Worm (Caenorhabditis elegans) whole organism, L1 larva: ENCODE data around the gene xbx-1.

Experiments
- aly-2 ChIP-seq: fragments of 150-350 bp; optimal IDR thresholded peaks from 2 replicates; lab custom pipeline; 2014; ENCODE audit warnings: missing biosample characterization, missing genetic modification characterization
- blmp-1 ChIP-seq: fragments of 150-350 bp; optimal IDR thresholded peaks from 2 replicates; lab custom pipeline; 2014; ENCODE audit warnings: missing biosample characterization, missing genetic modification characterization
- ceh-88 ChIP-seq: fragments of 200-800 bp; sonication (Bioruptor generic); IDR thresholded peaks from 2 replicates; pipeline ENCODE4 v1.3.6; 2022; ENCODE audit warnings: missing genetic modification characterization, missing compliant biosample characterization
- lin-13 ChIP-seq: fragments of 150-350 bp; optimal IDR thresholded peaks from 2 replicates; lab custom pipeline; 2014; ENCODE audit warnings: missing biosample characterization, missing genetic modification reagents, missing genetic modification characterization
- lir-3 ChIP-seq: sonication (generic microtip); optimal IDR thresholded peaks from 2 replicates; lab custom pipeline; 2016; ENCODE audit warnings: mild to moderate bottlenecking, missing genetic modification characterization, moderate library complexity, missing compliant biosample characterization; ENCODE audit not compliant: poor library complexity
- nhr-237 ChIP-seq: fragments of 150-350 bp; optimal IDR thresholded peaks from 2 replicates; lab custom pipeline; 2014; ENCODE audit warnings: missing biosample characterization, missing genetic modification characterization
- nhr-28 ChIP-seq: fragments of 150-350 bp; optimal IDR thresholded peaks from 2 replicates; lab custom pipeline; 2014; ENCODE audit warnings: missing biosample characterization, missing genetic modification characterization
- nhr-76 ChIP-seq: sonication (generic microtip); optimal IDR thresholded peaks from 2 replicates; lab custom pipeline; 2017; ENCODE audit warnings: missing biosample characterization, missing genetic modification characterization
- nhr-77 ChIP-seq: fragments of 150-350 bp; optimal IDR thresholded peaks from 2 replicates; lab custom pipeline; 2014; ENCODE audit warnings: missing biosample characterization, missing genetic modification characterization
- pax-3 ChIP-seq: fragments of 200-800 bp; sonication (Bioruptor generic); optimal IDR thresholded peaks from 2 replicates; lab custom pipeline; 2018; ENCODE audit warnings: mild to moderate bottlenecking, missing genetic modification characterization, moderate library complexity, missing compliant biosample characterization
- pqm-1 ChIP-seq: sonication (generic microtip); optimal IDR thresholded peaks from 3 replicates; lab custom pipeline; 2017; ENCODE audit warnings: missing biosample characterization, missing genetic modification characterization
- swsn-7 ChIP-seq: sonication (generic microtip); optimal IDR thresholded peaks from 2 replicates; lab custom pipeline; 2016; ENCODE audit warnings: missing genetic modification characterization, missing compliant biosample characterization
- tbx-2 ChIP-seq: sonication (generic microtip); optimal IDR thresholded peaks from 2 replicates; lab custom pipeline; 2016; ENCODE audit warnings: missing genetic modification characterization, missing compliant biosample characterization
- unc-62 ChIP-seq: fragments of 150-350 bp; optimal IDR thresholded peaks from 2 replicates; lab custom pipeline; 2014; ENCODE audit warnings: missing biosample characterization, missing genetic modification reagents, missing genetic modification characterization

ce11 chrV:14996236-14996635 is 16.2 kb downstream of the xbx-1 start, which contains the start of gene irld-14:
- TF ChIP-seq blmp-1 (tag; lab: Kevin White, UChicago) (no peak), nhr-28 (tag; lab: Kevin White, UChicago) (no peak), swsn-7 (tag; lab: Kevin White, UChicago) (no peak), nhr-76 (tag; lab: Kevin White, UChicago) (no peak), nhr-77 (no peak), ceh-88 (GFP tag; lab: Robert Waterston, UW) (no peak), tbx-2 (tag; lab: Kevin White, UChicago) (no peak), lir-3 (no peak), lin-13 (GFP tag; lab: Kevin White, UChicago) (no peak), unc-62 (no peak), pqm-1 (tag; lab: Kevin White, UChicago) (no peak), aly-2 (tag; lab: Kevin White, UChicago) (no peak), pax-3 (tag; lab: Kevin White, UChicago) (no peak), nhr-237 (no peak)
